Fruit fly (Drosophila melanogaster) whole organism, embryonic: ENCODE measurements around the gene CG4597.

Experiments used
- CG10959 ChIP-seq: fragments of 200-800 bp; sonication (Bioruptor generic); IDR thresholded peaks from 2 replicates; pipeline ENCODE4 v1.3.6; 2022; ENCODE audit warnings: missing biosample characterization, missing genetic modification characterization
- CG7357 ChIP-seq: fragments of 200-800 bp; sonication (Bioruptor generic); IDR thresholded peaks from 3 replicates; pipeline ENCODE4 v1.3.6; 2022; ENCODE audit warnings: missing biosample characterization, missing genetic modification characterization
- CG7372 ChIP-seq: fragments of 200-800 bp; sonication (Bioruptor generic); IDR thresholded peaks from 2 replicates; pipeline ENCODE4 v1.3.6; 2022; ENCODE audit warnings: missing biosample characterization, missing genetic modification characterization
- CG8281 ChIP-seq: fragments of 200-800 bp; sonication (Bioruptor generic); optimal IDR thresholded peaks from 2 replicates; lab custom pipeline; 2018; ENCODE audit warnings: missing biosample characterization, mild to moderate bottlenecking, missing genetic modification characterization, moderate library complexity
- Doc3 ChIP-seq: fragments of 200-800 bp; sonication (Bioruptor generic); IDR thresholded peaks from 3 replicates; pipeline ENCODE4 v1.3.6; 2022; ENCODE audit warnings: missing biosample characterization, missing genetic modification characterization; ENCODE audit not compliant: partially characterized antibody
- Usf ChIP-seq: fragments of 200-800 bp; sonication (Bioruptor generic); optimal IDR thresholded peaks from 2 replicates; lab custom pipeline; 2017; ENCODE audit warnings: missing genotype, missing biosample characterization, missing genetic modification characterization
- fd3F ChIP-seq: fragments of 200-800 bp; sonication (Bioruptor generic); optimal IDR thresholded peaks from 2 replicates; lab custom pipeline; 2018; ENCODE audit warnings: missing biosample characterization, mild to moderate bottlenecking, missing genetic modification characterization, moderate library complexity

- no peak for TF ChIP-seq CG7357 (GFP tag; lab: Robert Waterston, UW)
- no peak for TF ChIP-seq Usf (GFP tag; lab: Kevin White, UChicago)
- no peak for TF ChIP-seq CG10959
- no peak for TF ChIP-seq Doc3
- TF ChIP-seq CG7372 (GFP tag; lab: Robert Waterston, UW): no peak
- no peak for TF ChIP-seq fd3F (GFP tag; lab: Kevin White, UChicago)
- TF ChIP-seq CG8281 (tag; lab: Kevin White, UChicago): no peak
Observed at dm6 chr3L:5128214-5128613, 1.1 kb upstream of the CG4597 start.
